Fruit fly (Drosophila melanogaster) whole organism, wandering third instar larva: ENCODE measurements around the gene CG46309.

Experiments used
- Abd-B ChIP-seq: fragments of >200 bp; optimal IDR thresholded peaks from 2 replicates; lab custom pipeline; 2017; ENCODE audit warnings: missing biosample characterization, missing genetic modification characterization
- CG32264 ChIP-seq: fragments of 200-800 bp; sonication (Bioruptor generic); optimal IDR thresholded peaks from 2 replicates; lab custom pipeline; 2016; ENCODE audit warnings: missing biosample characterization, missing genetic modification characterization
- CG9705 ChIP-seq: fragments of 200-800 bp; sonication (Bioruptor generic); optimal IDR thresholded peaks from 2 replicates; lab custom pipeline; 2018; ENCODE audit warnings: missing biosample characterization, mild to moderate bottlenecking, missing genetic modification characterization
- CrebA ChIP-seq: fragments of 200-800 bp; sonication (Bioruptor generic); optimal IDR thresholded peaks from 2 replicates; lab custom pipeline; 2016; ENCODE audit warnings: missing biosample characterization, mild to moderate bottlenecking, missing genetic modification characterization, borderline replicate concordance
- Dfd ChIP-seq: fragments of >200 bp; optimal IDR thresholded peaks from 2 replicates; lab custom pipeline; 2017; ENCODE audit warnings: missing biosample characterization, missing genetic modification characterization
- Dif ChIP-seq: fragments of 200-275, 200-300 bp; sonication (Bioruptor generic); optimal IDR thresholded peaks from 2 replicates; lab custom pipeline; 2018; ENCODE audit warnings: missing biosample characterization, missing genetic modification characterization; ENCODE audit not compliant: partially characterized antibody
- GATAd ChIP-seq: sonication (Bioruptor generic); optimal IDR thresholded peaks from 2 replicates; lab custom pipeline; 2016; ENCODE audit warnings: missing biosample characterization, missing genetic modification characterization
- HLH106 ChIP-seq: fragments of 200-800 bp; optimal IDR thresholded peaks from 3 replicates; lab custom pipeline; 2019; ENCODE audit warnings: missing biosample characterization, mild to moderate bottlenecking, missing genetic modification characterization, moderate library complexity
- Hnf4 ChIP-seq: fragments of 200-800 bp; sonication (Bioruptor generic); optimal IDR thresholded peaks from 2 replicates; lab custom pipeline; 2016; ENCODE audit warnings: missing biosample characterization, mild to moderate bottlenecking, missing genetic modification characterization
- Hr78 ChIP-seq: fragments of >200 bp; optimal IDR thresholded peaks from 2 replicates; lab custom pipeline; 2017; ENCODE audit warnings: missing biosample characterization, missing genetic modification characterization
- Hr83 ChIP-seq: fragments of 200-300 bp; sonication (Bioruptor generic); optimal IDR thresholded peaks from 2 replicates; lab custom pipeline; 2016; ENCODE audit warnings: missing biosample characterization, mild to moderate bottlenecking, missing genetic modification characterization, moderate library complexity; ENCODE audit not compliant: poor library complexity, severe bottlenecking
- Jra ChIP-seq: sonication (Bioruptor generic); optimal IDR thresholded peaks from 2 replicates; lab custom pipeline; 2016; ENCODE audit warnings: missing biosample characterization, missing genetic modification characterization
- Mio ChIP-seq: sonication (Bioruptor generic); optimal IDR thresholded peaks from 2 replicates; lab custom pipeline; 2016; ENCODE audit warnings: missing biosample characterization, missing genetic modification characterization
- Myc ChIP-seq: fragments of >200 bp; optimal IDR thresholded peaks from 2 replicates; lab custom pipeline; 2017
- N ChIP-seq: fragments of >200 bp; optimal IDR thresholded peaks from 2 replicates; lab custom pipeline; 2018; ENCODE audit warnings: missing biosample characterization, missing external identifiers, missing genetic modification characterization
- OdsH ChIP-seq: fragments of 200-800 bp; sonication (Bioruptor generic); optimal IDR thresholded peaks from 2 replicates; lab custom pipeline; 2016; ENCODE audit warnings: missing biosample characterization, mild to moderate bottlenecking, missing genetic modification characterization
- Rel ChIP-seq, 2 experiments: fragments of 200-800 bp; sonication (Bioruptor generic) in 1 of 2; optimal IDR thresholded peaks; 2 replicates in 1 of 2; 3 replicates in 1 of 2; lab custom pipeline; 2016 to 2019; ENCODE audit warnings: mild to moderate bottlenecking in 2 of 2, missing biosample characterization in 2 of 2, missing genetic modification characterization in 2 of 2, moderate library complexity in 1 of 2
- Sp1 ChIP-seq: fragments of 200-800 bp; sonication (Bioruptor generic); optimal IDR thresholded peaks from 3 replicates; lab custom pipeline; 2019; ENCODE audit warnings: missing biosample characterization, mild to moderate bottlenecking, missing genetic modification characterization, moderate library complexity
- Vsx2 ChIP-seq: fragments of 200-300, 225-300 bp; sonication (Bioruptor generic); optimal IDR thresholded peaks from 2 replicates; lab custom pipeline; 2018; ENCODE audit warnings: missing biosample characterization, missing genetic modification characterization; ENCODE audit not compliant: partially characterized antibody
- br ChIP-seq: fragments of 200-800 bp; sonication (Bioruptor generic); optimal IDR thresholded peaks from 2 replicates; lab custom pipeline; 2016; ENCODE audit warnings: missing biosample characterization, missing genetic modification characterization
- brk ChIP-seq: fragments of 200-800 bp; sonication (Bioruptor generic); optimal IDR thresholded peaks from 2 replicates; lab custom pipeline; 2016; ENCODE audit warnings: missing biosample characterization, mild to moderate bottlenecking, missing genetic modification characterization
- dl ChIP-seq, 2 experiments: fragments of 175-275, 200-275 bp in 1 of 2; fragments of 200-275 bp in 1 of 2; sonication (Bioruptor generic); optimal IDR thresholded peaks; lab custom pipeline; 2018; ENCODE audit warnings: mild to moderate bottlenecking in 2 of 2, missing biosample characterization in 2 of 2, missing genetic modification characterization in 2 of 2, moderate library complexity in 2 of 2; ENCODE audit not compliant: partially characterized antibody in 2 of 2, insufficient read depth in 1 of 2
- dmrt93B ChIP-seq: fragments of 200-800 bp; sonication (Bioruptor generic); optimal IDR thresholded peaks from 2 replicates; lab custom pipeline; 2018; ENCODE audit warnings: missing biosample characterization, mild to moderate bottlenecking, missing genetic modification characterization
- dsf ChIP-seq: sonication (Bioruptor generic); optimal IDR thresholded peaks from 2 replicates; lab custom pipeline; 2016; ENCODE audit warnings: missing biosample characterization, missing genetic modification characterization, borderline replicate concordance
- ey ChIP-seq: fragments of 200-800 bp; sonication (Bioruptor generic); optimal IDR thresholded peaks from 2 replicates; lab custom pipeline; 2016; ENCODE audit warnings: missing biosample characterization, missing genetic modification characterization
- foxo ChIP-seq, 2 experiments: fragments of 200-800 bp; sonication (Bioruptor generic); optimal IDR thresholded peaks; 2 replicates in 1 of 2; 3 replicates in 1 of 2; lab custom pipeline; 2016 to 2017; ENCODE audit warnings: missing biosample characterization in 2 of 2, missing genetic modification characterization in 2 of 2
- fru ChIP-seq: fragments of 200-800 bp; sonication (Bioruptor generic); optimal IDR thresholded peaks from 3 replicates; lab custom pipeline; 2016; ENCODE audit warnings: missing biosample characterization, mild to moderate bottlenecking, missing genetic modification characterization
- h ChIP-seq: fragments of 200-800 bp; sonication (Bioruptor generic); optimal IDR thresholded peaks from 3 replicates; lab custom pipeline; 2016; ENCODE audit warnings: missing biosample characterization, mild to moderate bottlenecking, missing genetic modification characterization
- jim ChIP-seq: fragments of 175-275, 200-325 bp; sonication (Bioruptor generic); optimal IDR thresholded peaks from 2 replicates; lab custom pipeline; 2016; ENCODE audit warnings: missing biosample characterization, mild to moderate bottlenecking, missing genetic modification characterization
- lola ChIP-seq: fragments of >200 bp; optimal IDR thresholded peaks from 2 replicates; lab custom pipeline; 2017; ENCODE audit warnings: missing biosample characterization, missing genetic modification characterization
- pan ChIP-seq: fragments of >200 bp; optimal IDR thresholded peaks from 2 replicates; lab custom pipeline; 2017
- psq ChIP-seq: fragments of 200-800 bp; sonication (Bioruptor generic); optimal IDR thresholded peaks from 3 replicates; lab custom pipeline; 2017; ENCODE audit warnings: missing biosample characterization, mild to moderate bottlenecking, missing genetic modification characterization, moderate library complexity
- rgr ChIP-seq: fragments of 200-800 bp; sonication (Bioruptor generic); optimal IDR thresholded peaks from 3 replicates; lab custom pipeline; 2016; ENCODE audit warnings: missing biosample characterization, mild to moderate bottlenecking, missing genetic modification characterization
- sage ChIP-seq: fragments of 200-800 bp; sonication (Bioruptor generic); optimal IDR thresholded peaks from 2 replicates; lab custom pipeline; 2016; ENCODE audit warnings: missing biosample characterization, mild to moderate bottlenecking, missing genetic modification characterization
- sv ChIP-seq: fragments of 200-800 bp; sonication (Bioruptor generic); optimal IDR thresholded peaks from 3 replicates; lab custom pipeline; 2016; ENCODE audit warnings: missing biosample characterization, missing genetic modification characterization
- tai ChIP-seq: sonication (Bioruptor generic); optimal IDR thresholded peaks from 2 replicates; lab custom pipeline; 2016; ENCODE audit warnings: missing biosample characterization, missing genetic modification characterization
- usp ChIP-seq: fragments of >200 bp; optimal IDR thresholded peaks from 2 replicates; lab custom pipeline; 2017; ENCODE audit warnings: missing biosample characterization, missing genetic modification characterization
- woc ChIP-seq: sonication (Bioruptor generic); optimal IDR thresholded peaks from 2 replicates; lab custom pipeline; 2016; ENCODE audit warnings: missing biosample characterization, mild to moderate bottlenecking, missing genetic modification characterization

Gene CG46309

DNA sequence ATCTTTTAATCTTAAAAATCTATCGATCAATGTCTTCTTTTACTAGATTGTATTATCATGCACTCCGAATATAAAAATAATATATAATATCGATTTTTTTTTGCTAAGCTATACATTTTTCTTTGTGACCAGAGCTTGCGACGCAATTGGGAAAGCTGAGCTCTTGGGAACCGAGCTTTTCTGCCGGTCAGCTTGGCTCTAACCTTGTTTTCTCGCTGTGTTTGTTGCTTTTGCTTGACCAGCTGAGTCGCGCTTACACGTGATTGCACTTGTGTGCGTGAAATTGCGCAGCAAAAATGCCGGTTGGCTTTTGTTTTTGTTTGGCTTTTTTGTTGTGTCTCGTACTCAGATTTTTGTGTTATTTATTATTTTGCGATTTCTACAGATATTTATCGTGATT is 21.9 kb upstream of the CG46309 start:
- no peak for TF ChIP-seq lola (GFP tag; lab: Kevin White, UChicago)
- TF ChIP-seq Rel (GFP tag; optimal IDR thresholded peaks at IDR 0.05; lab: Kevin White, UChicago): no peak
- TF ChIP-seq Rel (tag; optimal IDR thresholded peaks at IDR 0.05; lab: Kevin White, UChicago): peak; percentile 5
- no peak for TF ChIP-seq dsf
- TF ChIP-seq Vsx2 (GFP tag; lab: Kevin White, UChicago): no peak

DNA sequence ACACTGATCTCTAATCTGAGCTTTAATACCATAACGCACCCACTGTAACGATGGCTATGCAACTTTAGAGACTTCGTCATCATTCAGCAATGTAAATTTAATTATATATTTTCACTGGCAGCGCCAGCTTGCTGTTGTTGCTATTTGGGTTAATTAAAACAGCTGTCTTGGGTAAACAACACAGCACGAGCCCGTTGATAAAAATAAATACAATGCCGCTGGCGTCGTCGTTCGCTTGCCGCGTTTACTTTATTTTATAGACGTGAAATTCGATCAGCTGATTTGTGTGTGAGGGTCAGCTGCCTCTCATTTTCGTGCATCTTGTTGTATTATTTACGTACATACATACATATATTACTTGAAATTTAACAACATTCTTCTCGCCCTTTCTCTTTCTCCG is 21.1 kb upstream of the CG46309 start:
- no peak for TF ChIP-seq Myc (lab: Kevin White, UChicago)
- TF ChIP-seq N (GFP tag; lab: Kevin White, UChicago): no peak
- TF ChIP-seq Mio: no peak
- peak; percentile 86 for TF ChIP-seq h (GFP tag; lab: Kevin White, UChicago)
- no peak for TF ChIP-seq dsf
- peak; percentile 67 for TF ChIP-seq rgr
- TF ChIP-seq CG9705 (GFP tag; lab: Kevin White, UChicago): no peak
- TF ChIP-seq dl (GFP tag; optimal IDR thresholded peaks at IDR 0.05; lab: Kevin White, UChicago; ENCODE audit: insufficient read depth in 1 of 2, partially characterized antibody in 2 of 2): no peak
- TF ChIP-seq br (GFP tag; lab: Kevin White, UChicago): peak; percentile 67
- TF ChIP-seq fru: peak; percentile 48
- no peak for TF ChIP-seq Rel (GFP tag; optimal IDR thresholded peaks at IDR 0.05; lab: Kevin White, UChicago)
- TF ChIP-seq Rel (tag; optimal IDR thresholded peaks at IDR 0.05; lab: Kevin White, UChicago): peak; percentile 73
- peak; percentile 31 for TF ChIP-seq ey
- no peak for TF ChIP-seq pan
- TF ChIP-seq brk (GFP tag; lab: Kevin White, UChicago): peak; percentile 65
- peak; percentile 67 for TF ChIP-seq tai (GFP tag; lab: Kevin White, UChicago)
- TF ChIP-seq Hnf4 (GFP tag; lab: Kevin White, UChicago): peak; percentile 64
- peak; percentile 22 for TF ChIP-seq HLH106 (tag; lab: Kevin White, UChicago)
- peak in 1 of 2 experiments; percentile 10 for TF ChIP-seq foxo (GFP tag; optimal IDR thresholded peaks at IDR 0.05; lab: Kevin White, UChicago)
- no peak for TF ChIP-seq Abd-B (GFP tag; lab: Kevin White, UChicago)
- TF ChIP-seq CG32264: peak; percentile 42
- TF ChIP-seq woc: no peak
- peak; percentile 18 for TF ChIP-seq dmrt93B (GFP tag; lab: Kevin White, UChicago)
- no peak for TF ChIP-seq Hr78 (GFP tag; lab: Kevin White, UChicago)
- peak; percentile 81 for TF ChIP-seq Hr83 (GFP tag; lab: Kevin White, UChicago)
- TF ChIP-seq psq (GFP tag; lab: Kevin White, UChicago): peak; percentile 13
- no peak for TF ChIP-seq Vsx2 (GFP tag; lab: Kevin White, UChicago)
- TF ChIP-seq Dfd (GFP tag; lab: Kevin White, UChicago): no peak
- peak; percentile 57 for TF ChIP-seq OdsH
- TF ChIP-seq sage (GFP tag; lab: Kevin White, UChicago): peak; percentile 40
- peak; percentile 14 for TF ChIP-seq Sp1 (GFP tag; lab: Kevin White, UChicago)
- TF ChIP-seq jim: peak; percentile 63
- no peak for TF ChIP-seq sv
- TF ChIP-seq CrebA (GFP tag; lab: Kevin White, UChicago): peak; percentile 26
- TF ChIP-seq Jra (GFP tag; lab: Kevin White, UChicago): peak; percentile 36
- no peak for TF ChIP-seq GATAd (GFP tag; lab: Kevin White, UChicago)
- TF ChIP-seq Dif (GFP tag; lab: Kevin White, UChicago): no peak
- TF ChIP-seq usp (GFP tag; lab: Kevin White, UChicago): no peak
- TF ChIP-seq lola (GFP tag; lab: Kevin White, UChicago): no peak
- TF ChIP-seq, all 38 proteins: peak for 21

DNA sequence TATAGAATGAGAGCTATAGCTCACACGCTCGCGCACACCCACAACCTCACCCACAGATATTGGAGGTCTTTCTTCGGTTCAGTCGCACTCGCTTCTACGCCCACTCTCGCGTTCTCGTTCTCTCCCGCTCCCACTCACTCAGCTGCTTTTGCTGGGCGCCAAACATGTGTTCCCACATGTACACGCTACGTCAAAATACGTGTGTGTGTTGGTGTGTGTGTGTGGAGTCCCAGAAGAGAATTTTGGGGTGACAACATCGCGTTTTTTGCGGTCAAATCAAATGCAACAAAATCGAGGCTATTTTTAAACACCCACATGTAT is 19.9 kb upstream of the CG46309 start:
- no peak for TF ChIP-seq GATAd (GFP tag; lab: Kevin White, UChicago)
- no peak for TF ChIP-seq ey
- TF ChIP-seq HLH106 (tag; lab: Kevin White, UChicago): no peak
- peak; percentile 65 to 85 for TF ChIP-seq dl (GFP tag; optimal IDR thresholded peaks at IDR 0.05; lab: Kevin White, UChicago; ENCODE audit: insufficient read depth in 1 of 2, partially characterized antibody in 2 of 2)
- no peak for TF ChIP-seq tai (GFP tag; lab: Kevin White, UChicago)
- peak; percentile 31 for TF ChIP-seq CrebA (GFP tag; lab: Kevin White, UChicago)
- TF ChIP-seq foxo (GFP tag; optimal IDR thresholded peaks at IDR 0.05; lab: Kevin White, UChicago): no peak
- peak; percentile 89 for TF ChIP-seq Dif (GFP tag; lab: Kevin White, UChicago)
- TF ChIP-seq br (GFP tag; lab: Kevin White, UChicago): no peak
- TF ChIP-seq Myc (lab: Kevin White, UChicago): no peak
- no peak for TF ChIP-seq dsf
- TF ChIP-seq sv: no peak
- no peak for TF ChIP-seq Rel (GFP tag; optimal IDR thresholded peaks at IDR 0.05; lab: Kevin White, UChicago)
- peak; percentile 81 for TF ChIP-seq Rel (tag; optimal IDR thresholded peaks at IDR 0.05; lab: Kevin White, UChicago)
- TF ChIP-seq psq (GFP tag; lab: Kevin White, UChicago): no peak
- peak; percentile 52 for TF ChIP-seq Hr83 (GFP tag; lab: Kevin White, UChicago)
- no peak for TF ChIP-seq Sp1 (GFP tag; lab: Kevin White, UChicago)
- no peak for TF ChIP-seq Mio
- TF ChIP-seq rgr: no peak
- TF ChIP-seq CG9705 (GFP tag; lab: Kevin White, UChicago): no peak
- no peak for TF ChIP-seq Jra (GFP tag; lab: Kevin White, UChicago)
- no peak for TF ChIP-seq brk (GFP tag; lab: Kevin White, UChicago)
- no peak for TF ChIP-seq Vsx2 (GFP tag; lab: Kevin White, UChicago)
- TF ChIP-seq usp (GFP tag; lab: Kevin White, UChicago): no peak
- TF ChIP-seq fru: no peak
- no peak for TF ChIP-seq jim
- TF ChIP-seq Hnf4 (GFP tag; lab: Kevin White, UChicago): no peak
- TF ChIP-seq CG32264: no peak
